Worm (Caenorhabditis elegans) whole organism, young adult: Measurements from ENCODE around the gene W02B12.12.
A peak's percentile ranks its signal among the peaks of the same experiment; 100 is the strongest.

ENCODE experiments used
- K12H6.12 ChIP-seq: fragments of 200-800 bp; sonication (Bioruptor generic); optimal IDR thresholded peaks from 2 replicates; lab custom pipeline; 2018; ENCODE audit warnings: mild to moderate bottlenecking, missing genetic modification characterization, missing compliant biosample characterization
- T07F8.4 ChIP-seq: sonication (generic microtip); optimal IDR thresholded peaks from 2 replicates; lab custom pipeline; 2016; ENCODE audit warnings: mild to moderate bottlenecking, missing genetic modification characterization, moderate library complexity, missing compliant biosample characterization
- T26A5.8 ChIP-seq: sonication (generic microtip); optimal IDR thresholded peaks from 2 replicates; lab custom pipeline; 2016; ENCODE audit warnings: missing genetic modification characterization, missing compliant biosample characterization
- Y95B8A.8 ChIP-seq: fragments of 200-800 bp; sonication (Bioruptor generic); IDR thresholded peaks from 2 replicates; pipeline ENCODE4 v1.3.6; 2022; ENCODE audit warnings: missing genetic modification reagents, missing genetic modification characterization, missing compliant biosample characterization
- ZK185.1 ChIP-seq: sonication (generic microtip); optimal IDR thresholded peaks from 2 replicates; lab custom pipeline; 2016; ENCODE audit warnings: mild to moderate bottlenecking, missing genetic modification characterization, missing compliant biosample characterization; ENCODE audit not compliant: poor library complexity, severe bottlenecking
- ama-1 ChIP-seq, 3 experiments: fragments of 150-350 bp in 1 of 3; sonication (generic microtip) in 2 of 3; optimal IDR thresholded peaks; 2 replicates each; lab custom pipeline; 2014 to 2018; ENCODE audit warnings: missing biosample characterization in 2 of 3, missing genetic modification characterization in 2 of 3, missing genetic modification reagents in 2 of 3
- aptf-2 ChIP-seq: fragments of 200-800 bp; sonication (Bioruptor generic); conservative IDR thresholded peaks from 2 replicates; pipeline ENCODE4 v1.3.6; 2022; ENCODE audit warnings: missing genetic modification reagents, missing genetic modification characterization, missing compliant biosample characterization
- bed-1 ChIP-seq: fragments of 200-800 bp; sonication (Bioruptor generic); IDR thresholded peaks from 2 replicates; pipeline ENCODE4 v1.3.6; 2022; ENCODE audit warnings: missing genetic modification reagents, missing genetic modification characterization, missing compliant biosample characterization
- cebp-1 ChIP-seq, 2 experiments: fragments of 200-800 bp in 1 of 2; sonication (Bioruptor generic) in 1 of 2; sonication (generic microtip) in 1 of 2; IDR thresholded peaks in 1 of 2; optimal IDR thresholded peaks in 1 of 2; 2 replicates each; pipeline versions ENCODE4 v1.3.6 to Lab custom; 2017 to 2022; ENCODE audit warnings: missing compliant biosample characterization in 2 of 2, missing genetic modification characterization in 2 of 2, mild to moderate bottlenecking in 1 of 2, missing genetic modification reagents in 1 of 2, moderate library complexity in 1 of 2
- ceh-79 ChIP-seq: sonication (generic microtip); optimal IDR thresholded peaks from 2 replicates; lab custom pipeline; 2017; ENCODE audit warnings: mild to moderate bottlenecking, missing genetic modification characterization, missing compliant biosample characterization
- ceh-91 ChIP-seq: fragments of 200-800 bp; sonication (Bioruptor generic); IDR thresholded peaks from 2 replicates; pipeline ENCODE4 v1.3.6; 2022; ENCODE audit warnings: missing genetic modification reagents, missing genetic modification characterization, missing compliant biosample characterization
- dpff-1 ChIP-seq: sonication (generic microtip); optimal IDR thresholded peaks from 2 replicates; lab custom pipeline; 2017; ENCODE audit warnings: mild to moderate bottlenecking, missing genetic modification characterization, missing compliant biosample characterization
- dpl-1 ChIP-seq: fragments of 150-350 bp; optimal IDR thresholded peaks from 2 replicates; lab custom pipeline; 2014; ENCODE audit warnings: missing biosample characterization, missing genetic modification reagents, missing genetic modification characterization
- ets-4 ChIP-seq: fragments of 200-800 bp; sonication (Bioruptor generic); optimal IDR thresholded peaks from 2 replicates; lab custom pipeline; 2018; ENCODE audit warnings: mild to moderate bottlenecking, missing genetic modification characterization, missing compliant biosample characterization
- hlh-26 ChIP-seq: fragments of 200-800 bp; sonication (Bioruptor generic); conservative IDR thresholded peaks from 2 replicates; pipeline ENCODE4 v1.3.6; 2022; ENCODE audit warnings: missing genetic modification reagents, missing genetic modification characterization, missing compliant biosample characterization
- let-607 ChIP-seq, 2 experiments: fragments of 200-800 bp in 1 of 2; sonication (Bioruptor generic) in 1 of 2; sonication (generic microtip) in 1 of 2; optimal IDR thresholded peaks; 2 replicates each; lab custom pipeline; 2016 to 2018; ENCODE audit warnings: mild to moderate bottlenecking in 2 of 2, missing compliant biosample characterization in 2 of 2, missing genetic modification characterization in 2 of 2, moderate library complexity in 2 of 2, missing genotype in 1 of 2
- lin-26 ChIP-seq: fragments of 200-800 bp; sonication (Bioruptor generic); IDR thresholded peaks from 2 replicates; pipeline ENCODE4 v1.3.6; 2022; ENCODE audit warnings: missing genetic modification reagents, missing genetic modification characterization, missing compliant biosample characterization
- lin-40 ChIP-seq: sonication (generic microtip); optimal IDR thresholded peaks from 2 replicates; lab custom pipeline; 2016; ENCODE audit warnings: missing genetic modification characterization, mild to moderate bottlenecking, missing compliant biosample characterization, missing genotype, missing genetic modification reagents
- lin-54 ChIP-seq: fragments of 200-800 bp; sonication (Bioruptor generic); optimal IDR thresholded peaks from 2 replicates; lab custom pipeline; 2018; ENCODE audit warnings: mild to moderate bottlenecking, missing genetic modification characterization, missing compliant biosample characterization
- lir-1 ChIP-seq: fragments of 200-800 bp; sonication (Bioruptor generic); conservative IDR thresholded peaks from 2 replicates; pipeline ENCODE4 v1.3.6; 2022; ENCODE audit warnings: missing genetic modification reagents, missing genetic modification characterization, missing compliant biosample characterization
- madf-10 ChIP-seq: sonication (generic microtip); optimal IDR thresholded peaks from 2 replicates; lab custom pipeline; 2016; ENCODE audit warnings: mild to moderate bottlenecking, missing genetic modification characterization, missing compliant biosample characterization
- madf-6 ChIP-seq: fragments of 200-800 bp; sonication (Bioruptor generic); IDR thresholded peaks from 2 replicates; pipeline ENCODE4 v1.3.6; 2022; ENCODE audit warnings: missing genetic modification reagents, missing genetic modification characterization, missing compliant biosample characterization
- mes-4 ChIP-seq: sonication (generic microtip); optimal IDR thresholded peaks from 2 replicates; lab custom pipeline; 2016; ENCODE audit warnings: missing genotype, missing genetic modification characterization, missing compliant biosample characterization
- nfya-2 ChIP-seq: fragments of 200-800 bp; sonication (Bioruptor generic); IDR thresholded peaks from 2 replicates; pipeline ENCODE4 v1.3.6; 2022; ENCODE audit warnings: missing genetic modification reagents, missing genetic modification characterization, missing compliant biosample characterization
- nfyb-1 ChIP-seq: fragments of 200-800 bp; sonication (Bioruptor generic); IDR thresholded peaks from 2 replicates; pipeline ENCODE4 v1.3.6; 2022; ENCODE audit warnings: missing genetic modification reagents, missing genetic modification characterization, missing compliant biosample characterization
- nhr-80 ChIP-seq: sonication (generic microtip); optimal IDR thresholded peaks from 2 replicates; lab custom pipeline; 2016; ENCODE audit warnings: missing genetic modification characterization, missing compliant biosample characterization
- nhr-90 ChIP-seq: sonication (generic microtip); optimal IDR thresholded peaks from 2 replicates; lab custom pipeline; 2016; ENCODE audit warnings: missing genotype, mild to moderate bottlenecking, missing genetic modification characterization, missing compliant biosample characterization
- rec-8 ChIP-seq, 2 experiments: sonication (generic microtip); optimal IDR thresholded peaks; 2 replicates each; lab custom pipeline; 2016; ENCODE audit warnings: mild to moderate bottlenecking in 2 of 2, missing genetic modification characterization in 2 of 2, missing genetic modification reagents in 2 of 2, missing genotype in 2 of 2, missing biosample characterization in 1 of 2, missing compliant biosample characterization in 1 of 2, moderate library complexity in 1 of 2
- repo-1 ChIP-seq: sonication (generic microtip); optimal IDR thresholded peaks from 2 replicates; lab custom pipeline; 2017; ENCODE audit warnings: mild to moderate bottlenecking, missing genetic modification characterization, missing compliant biosample characterization
- rpc-1 ChIP-seq, 2 experiments: fragments of 150-350 bp in 1 of 2; sonication (generic microtip) in 1 of 2; optimal IDR thresholded peaks; 2 replicates each; lab custom pipeline; 2014 to 2018; ENCODE audit warnings: missing biosample characterization in 1 of 2, missing genetic modification characterization in 1 of 2, missing genetic modification reagents in 1 of 2, missing genotype in 1 of 2
- snpc-3.4 ChIP-seq: sonication (generic microtip); optimal IDR thresholded peaks from 2 replicates; lab custom pipeline; 2017; ENCODE audit warnings: missing genetic modification characterization, mild to moderate bottlenecking, missing compliant biosample characterization, antibody characterized with exemption, moderate library complexity, missing genotype, missing genetic modification reagents
- somi-1 ChIP-seq: fragments of 200-800 bp; sonication (Bioruptor generic); optimal IDR thresholded peaks from 2 replicates; lab custom pipeline; 2018; ENCODE audit warnings: mild to moderate bottlenecking, missing genetic modification characterization, missing compliant biosample characterization
- tbx-9 ChIP-seq: sonication (generic microtip); optimal IDR thresholded peaks from 2 replicates; lab custom pipeline; 2016; ENCODE audit warnings: borderline replicate concordance, missing genetic modification characterization, inconsistent platforms, missing compliant biosample characterization
- zfh-2 ChIP-seq: fragments of 200-800 bp; sonication (Bioruptor generic); conservative IDR thresholded peaks from 2 replicates; pipeline ENCODE4 v1.3.6; 2022; ENCODE audit warnings: missing genetic modification reagents, missing genetic modification characterization, missing compliant biosample characterization
- zim-3 ChIP-seq: sonication (generic microtip); optimal IDR thresholded peaks from 2 replicates; lab custom pipeline; 2017; ENCODE audit warnings: mild to moderate bottlenecking, missing genetic modification characterization, moderate library complexity, missing compliant biosample characterization
- ztf-26 ChIP-seq: sonication (generic microtip); optimal IDR thresholded peaks from 2 replicates; lab custom pipeline; 2017; ENCODE audit warnings: missing genetic modification characterization, missing compliant biosample characterization

W02B12.12 gene

ce11 chrII:11495307-11495706 lies 16.3 kb upstream of the W02B12.12 start, which contains the start of the genes ooc-3 and B0334.4:
Gene ooc-3 (minus strand): TSS chrII:11495321.
Gene B0334.4 (plus strand): TSS chrII:11495692.
- no peak for TF ChIP-seq snpc-3.4 (tag; lab: Kevin White, UChicago)
- TF ChIP-seq cebp-1 (GFP tag; IDR thresholded peaks at IDR 0.05; lab: Robert Waterston, UW) = peak; percentile 53; the same call in 1 of the 2 replicates
- TF ChIP-seq cebp-1 (tag; optimal IDR thresholded peaks at IDR 0.05; lab: Kevin White, UChicago) = peak; percentile 91
- no peak for TF ChIP-seq mes-4 (tag; lab: Kevin White, UChicago)
- TF ChIP-seq nfya-2 (GFP tag; lab: Robert Waterston, UW) = no peak
- TF ChIP-seq lir-1 = no peak
- no peak for TF ChIP-seq rec-8 (tag; optimal IDR thresholded peaks at IDR 0.05; lab: Kevin White, UChicago)

- TF ChIP-seq ceh-91 (no peak), lin-40 (tag; lab: Kevin White, UChicago) (peak; percentile 9), hlh-26 (GFP tag; lab: Robert Waterston, UW) (no peak), aptf-2 (GFP tag; lab: Robert Waterston, UW) (no peak), zfh-2 (GFP tag; lab: Robert Waterston, UW) (no peak), tbx-9 (tag; lab: Kevin White, UChicago) (no peak), madf-6 (no peak), repo-1 (tag; lab: Kevin White, UChicago) (no peak), nhr-80 (tag; lab: Kevin White, UChicago) (peak; percentile 21), nfya-2 (GFP tag; lab: Robert Waterston, UW) (no peak), T26A5.8 (tag; lab: Kevin White, UChicago) (no peak), ZK185.1 (tag; lab: Kevin White, UChicago) (no peak), zim-3 (tag; lab: Kevin White, UChicago) (no peak), let-607 (tag; optimal IDR thresholded peaks at IDR 0.05; lab: Kevin White, UChicago) (no peak), bed-1 (GFP tag; lab: Robert Waterston, UW) (no peak), dpl-1 (GFP tag; lab: Kevin White, UChicago) (no peak), ceh-79 (tag; lab: Kevin White, UChicago) (no peak), K12H6.12 (tag; lab: Kevin White, UChicago) (no peak), ztf-26 (tag; lab: Kevin White, UChicago) (no peak), lin-54 (peak; percentile 6), dpff-1 (tag; lab: Kevin White, UChicago) (no peak), T07F8.4 (tag; lab: Kevin White, UChicago) (no peak), ets-4 (GFP tag; lab: Kevin White, UChicago) (no peak), ama-1 (optimal IDR thresholded peaks at IDR 0.05; lab: Kevin White, UChicago) (no peak), ama-1 (GFP tag; optimal IDR thresholded peaks at IDR 0.05; lab: Kevin White, UChicago) (no peak), rpc-1 (optimal IDR thresholded peaks at IDR 0.05; lab: Kevin White, UChicago) (no peak), rpc-1 (tag; optimal IDR thresholded peaks at IDR 0.05; lab: Kevin White, UChicago) (no peak), nhr-90 (tag; lab: Kevin White, UChicago) (no peak), Y95B8A.8 (GFP tag; lab: Robert Waterston, UW) (no peak), madf-10 (tag; lab: Kevin White, UChicago) (no peak), somi-1 (no peak), lin-26 (GFP tag; lab: Robert Waterston, UW) (no peak), nfyb-1 (GFP tag; lab: Robert Waterston, UW) (0 out of 2 replicates have a peak, but pooled peaks have one; percentile 15)
Observed at ce11 chrII:11492843-11493242, 13.9 kb upstream of the W02B12.12 start, which contains the start of gene hacl-1. Gene hacl-1 (minus strand): TSS chrII:11492963.
